Worm (Caenorhabditis elegans) whole organism, late embryonic: ENCODE measurements around the gene pigb-1.

ENCODE experiments used
- K02D7.2 ChIP-seq: sonication (generic microtip); optimal IDR thresholded peaks from 2 replicates; lab custom pipeline; 2017; ENCODE audit warnings: mild to moderate bottlenecking, missing genetic modification characterization, missing compliant biosample characterization
- ama-1 ChIP-seq: fragments of 150-350 bp; optimal IDR thresholded peaks from 2 replicates; lab custom pipeline; 2014
- ceh-48 ChIP-seq: sonication (generic microtip); optimal IDR thresholded peaks from 2 replicates; lab custom pipeline; 2016; ENCODE audit warnings: missing genetic modification characterization, inconsistent platforms, missing compliant biosample characterization
- ceh-9 ChIP-seq: sonication (generic microtip); optimal IDR thresholded peaks from 2 replicates; lab custom pipeline; 2016; ENCODE audit warnings: mild to moderate bottlenecking, missing genetic modification characterization, inconsistent platforms, missing compliant biosample characterization
- nhr-232 ChIP-seq: sonication (generic microtip); optimal IDR thresholded peaks from 2 replicates; lab custom pipeline; 2016; ENCODE audit warnings: missing genetic modification characterization, missing compliant biosample characterization
- odd-2 ChIP-seq: sonication (generic microtip); optimal IDR thresholded peaks from 2 replicates; lab custom pipeline; 2017; ENCODE audit warnings: antibody characterized with exemption, mild to moderate bottlenecking, missing genetic modification characterization, missing compliant biosample characterization
- pros-1 ChIP-seq: fragments of 150-350 bp; optimal IDR thresholded peaks from 2 replicates; lab custom pipeline; 2014; ENCODE audit warnings: missing biosample characterization, missing genetic modification reagents, missing genetic modification characterization
- ref-2 ChIP-seq: sonication (generic microtip); optimal IDR thresholded peaks from 2 replicates; lab custom pipeline; 2016; ENCODE audit warnings: missing genetic modification characterization, missing compliant biosample characterization

- TF ChIP-seq ama-1 = no peak
- no peak for TF ChIP-seq ref-2 (tag; lab: Kevin White, UChicago)
- TF ChIP-seq ceh-9 (tag; lab: Kevin White, UChicago) = no peak
- no peak for TF ChIP-seq nhr-232 (tag; lab: Kevin White, UChicago)
- no peak for TF ChIP-seq K02D7.2 (tag; lab: Kevin White, UChicago)
- TF ChIP-seq ceh-48 (tag; lab: Kevin White, UChicago) = no peak
- no peak for TF ChIP-seq odd-2 (tag; lab: Kevin White, UChicago)
- no peak for TF ChIP-seq pros-1 (tag; lab: Kevin White, UChicago)
Observed at ce11 chrII:5022381-5022855, 29.5 kb upstream of the pigb-1 start, which contains the start of the genes nsy-1 and F59A6.13.
